Worm (Caenorhabditis elegans) whole organism, mixed stage, embryonic: ENCODE measurements around the gene acdh-12.

Source experiments
- M03D4.4 ChIP-seq: sonication (generic microtip); optimal IDR thresholded peaks from 2 replicates; lab custom pipeline; 2017; ENCODE audit warnings: mild to moderate bottlenecking, missing genetic modification characterization, missing compliant biosample characterization
- bed-3 ChIP-seq: fragments of 200-800 bp; sonication (Bioruptor generic); optimal IDR thresholded peaks from 3 replicates; lab custom pipeline; 2018; ENCODE audit warnings: mild to moderate bottlenecking, missing genetic modification characterization, moderate library complexity, missing compliant biosample characterization
- blmp-1 ChIP-seq: fragments of 150-350 bp; optimal IDR thresholded peaks from 2 replicates; lab custom pipeline; 2014; ENCODE audit warnings: missing biosample characterization, missing genetic modification characterization
- ceh-39 ChIP-seq: fragments of 150-350 bp; optimal IDR thresholded peaks from 2 replicates; lab custom pipeline; 2014; ENCODE audit warnings: missing biosample characterization, missing genetic modification characterization
- ceh-43 ChIP-seq: fragments of 200-800 bp; sonication (Bioruptor generic); optimal IDR thresholded peaks from 2 replicates; lab custom pipeline; 2018; ENCODE audit warnings: mild to moderate bottlenecking, missing genetic modification characterization, moderate library complexity, missing compliant biosample characterization
- ceh-83 ChIP-seq: fragments of 200-800 bp; sonication (Bioruptor generic); optimal IDR thresholded peaks from 2 replicates; lab custom pipeline; 2018; ENCODE audit warnings: mild to moderate bottlenecking, missing genetic modification characterization, missing compliant biosample characterization
- ces-1 ChIP-seq: fragments of 150-350 bp; optimal IDR thresholded peaks from 2 replicates; lab custom pipeline; 2014; ENCODE audit warnings: missing biosample characterization, missing genetic modification reagents, missing genetic modification characterization
- drap-1 ChIP-seq: fragments of 200-800 bp; sonication (Bioruptor generic); optimal IDR thresholded peaks from 3 replicates; lab custom pipeline; 2018; ENCODE audit warnings: mild to moderate bottlenecking, missing genetic modification characterization, missing compliant biosample characterization
- elt-1 ChIP-seq: sonication (generic microtip); optimal IDR thresholded peaks from 2 replicates; lab custom pipeline; 2017; ENCODE audit warnings: missing genetic modification characterization, mild to moderate bottlenecking, missing compliant biosample characterization, antibody characterized with exemption, moderate library complexity, borderline replicate concordance; ENCODE audit not compliant: insufficient read depth
- elt-3 ChIP-seq: fragments of 150-350 bp; optimal IDR thresholded peaks from 2 replicates; lab custom pipeline; 2014; ENCODE audit warnings: missing biosample characterization, missing genetic modification characterization
- flh-1 ChIP-seq: fragments of 200-800 bp; sonication (Bioruptor generic); optimal IDR thresholded peaks from 2 replicates; lab custom pipeline; 2018; ENCODE audit warnings: mild to moderate bottlenecking, missing genetic modification characterization, moderate library complexity, missing compliant biosample characterization
- ham-2 ChIP-seq: fragments of 200-800 bp; sonication (Bioruptor generic); optimal IDR thresholded peaks from 2 replicates; lab custom pipeline; 2018; ENCODE audit warnings: mild to moderate bottlenecking, missing genetic modification characterization, missing compliant biosample characterization
- hlh-1 ChIP-seq: fragments of 150-350 bp; optimal IDR thresholded peaks from 2 replicates; lab custom pipeline; 2014; ENCODE audit warnings: missing biosample characterization, missing genetic modification reagents, missing genetic modification characterization
- lin-13 ChIP-seq: fragments of 150-350 bp; optimal IDR thresholded peaks from 2 replicates; lab custom pipeline; 2014; ENCODE audit warnings: missing biosample characterization, missing genetic modification characterization
- lin-32 ChIP-seq: fragments of 200-800 bp; sonication (Bioruptor generic); optimal IDR thresholded peaks from 2 replicates; lab custom pipeline; 2018; ENCODE audit warnings: mild to moderate bottlenecking, missing genetic modification characterization, missing compliant biosample characterization
- lsy-2 ChIP-seq: fragments of 150-350 bp; optimal IDR thresholded peaks from 2 replicates; lab custom pipeline; 2014; ENCODE audit warnings: missing biosample characterization, missing genetic modification characterization
- mep-1 ChIP-seq: fragments of 150-350 bp; optimal IDR thresholded peaks from 2 replicates; lab custom pipeline; 2017; ENCODE audit warnings: missing biosample characterization, missing genetic modification reagents, missing genetic modification characterization, inconsistent platforms
- mls-2 ChIP-seq: sonication (generic microtip); optimal IDR thresholded peaks from 2 replicates; lab custom pipeline; 2016; ENCODE audit warnings: mild to moderate bottlenecking, missing genetic modification characterization, moderate library complexity, missing compliant biosample characterization
- nhr-12 ChIP-seq: fragments of 150-350 bp; optimal IDR thresholded peaks from 2 replicates; lab custom pipeline; 2014; ENCODE audit warnings: missing biosample characterization, missing genetic modification characterization
- nhr-2 ChIP-seq: fragments of 150-350 bp; optimal IDR thresholded peaks from 2 replicates; lab custom pipeline; 2014; ENCODE audit warnings: missing biosample characterization, missing genetic modification characterization
- nhr-237 ChIP-seq: fragments of 150-350 bp; optimal IDR thresholded peaks from 2 replicates; lab custom pipeline; 2014; ENCODE audit warnings: missing biosample characterization, missing genetic modification characterization
- nhr-28 ChIP-seq: fragments of 150-350 bp; optimal IDR thresholded peaks from 2 replicates; lab custom pipeline; 2014; ENCODE audit warnings: missing biosample characterization, missing genetic modification characterization
- nhr-76 ChIP-seq: sonication (generic microtip); optimal IDR thresholded peaks from 2 replicates; lab custom pipeline; 2017; ENCODE audit warnings: missing biosample characterization, missing genetic modification characterization
- snpc-4 ChIP-seq: fragments of 150-350 bp; optimal IDR thresholded peaks from 2 replicates; lab custom pipeline; 2014; ENCODE audit warnings: missing biosample characterization, missing genetic modification characterization
- sptf-1 ChIP-seq: sonication (generic microtip); optimal IDR thresholded peaks from 2 replicates; lab custom pipeline; 2017; ENCODE audit warnings: mild to moderate bottlenecking, missing genetic modification characterization, moderate library complexity, missing compliant biosample characterization
- tbx-8 ChIP-seq: fragments of 200-800 bp; sonication (Bioruptor generic); optimal IDR thresholded peaks from 2 replicates; lab custom pipeline; 2018; ENCODE audit warnings: mild to moderate bottlenecking, missing genetic modification characterization, moderate library complexity, missing compliant biosample characterization
- unc-120 ChIP-seq: sonication (generic microtip); optimal IDR thresholded peaks from 2 replicates; lab custom pipeline; 2017; ENCODE audit warnings: missing genetic modification characterization, missing compliant biosample characterization; ENCODE audit not compliant: poor library complexity, severe bottlenecking
- unc-39 ChIP-seq: fragments of 150-350 bp; optimal IDR thresholded peaks from 2 replicates; lab custom pipeline; 2014; ENCODE audit warnings: missing biosample characterization, missing genetic modification characterization
- unc-62 ChIP-seq: fragments of 150-350 bp; optimal IDR thresholded peaks from 2 replicates; lab custom pipeline; 2014; ENCODE audit warnings: missing biosample characterization, missing genetic modification reagents, missing genetic modification characterization
- zip-8 ChIP-seq: fragments of 150-350 bp; optimal IDR thresholded peaks from 2 replicates; lab custom pipeline; 2014; ENCODE audit warnings: missing biosample characterization, missing genetic modification characterization
- ztf-11 ChIP-seq: fragments of 150-350 bp; optimal IDR thresholded peaks from 2 replicates; lab custom pipeline; 2014; ENCODE audit warnings: missing biosample characterization, missing genetic modification characterization

The acdh-12 gene

DNA sequence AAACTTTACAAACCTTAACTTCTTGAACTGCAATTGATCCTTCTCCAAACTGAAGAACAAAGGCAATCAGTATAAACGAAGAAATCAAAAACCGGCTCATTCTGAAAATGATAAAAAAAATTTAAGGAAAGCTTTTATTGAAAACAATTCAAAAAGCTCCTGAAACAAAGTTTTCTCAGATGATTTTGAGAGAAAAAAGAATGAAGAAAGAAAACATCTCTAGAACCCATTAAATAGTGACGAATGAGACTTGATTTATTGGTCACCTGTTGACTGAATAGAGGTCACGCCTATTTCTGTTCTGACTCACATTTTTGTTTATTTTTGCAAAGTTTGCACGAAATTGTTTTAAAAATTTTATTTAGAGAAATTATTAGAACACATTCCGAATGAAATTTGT, 15.8 kb upstream of the acdh-12 start, which contains the start of gene E04F6.8:
E04F6.8 (minus strand) TSS at position 101 of the 400 bp plus-strand sequence.
- no peak for TF ChIP-seq mls-2 (tag; lab: Kevin White, UChicago)
- no peak for TF ChIP-seq nhr-237
- no peak for TF ChIP-seq nhr-12 (tag; lab: Kevin White, UChicago)
- TF ChIP-seq sptf-1 (tag; lab: Kevin White, UChicago) = no peak
- TF ChIP-seq drap-1 (GFP tag; lab: Kevin White, UChicago) = no peak
- TF ChIP-seq tbx-8 (GFP tag; lab: Kevin White, UChicago) = no peak
- TF ChIP-seq nhr-2 (tag; lab: Kevin White, UChicago) = no peak
- TF ChIP-seq lsy-2 (tag; lab: Kevin White, UChicago) = no peak
- TF ChIP-seq snpc-4 (tag; lab: Kevin White, UChicago) = no peak
- no peak for TF ChIP-seq zip-8 (tag; lab: Kevin White, UChicago)
- TF ChIP-seq unc-39 (tag; lab: Kevin White, UChicago) = no peak
- TF ChIP-seq nhr-28 = no peak
- TF ChIP-seq hlh-1 (tag; lab: Kevin White, UChicago) = no peak
- TF ChIP-seq, all 35 proteins: peak for 0

DNA sequence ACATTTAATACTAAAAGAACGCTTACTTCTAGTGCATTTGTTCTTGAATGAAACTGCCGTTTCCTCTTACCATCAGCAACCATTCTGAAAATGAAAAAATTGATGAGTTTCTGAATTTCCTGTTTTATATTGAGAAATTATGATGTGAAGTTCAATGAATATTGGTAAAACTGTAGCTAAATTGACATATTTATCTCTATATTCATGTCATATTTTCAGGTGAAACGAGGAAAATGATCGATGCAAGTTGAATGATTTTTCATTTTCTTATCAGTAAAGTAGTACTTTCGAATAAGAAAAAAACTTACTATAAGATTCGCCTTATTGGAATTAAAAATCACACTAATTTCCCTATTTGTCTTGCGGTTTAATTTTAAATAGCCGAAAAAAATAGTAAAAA, 14.7 kb upstream of the acdh-12 start, which contains the start of gene E04F6.15:
E04F6.15 (minus strand) TSS at position 101 of the 400 bp plus-strand sequence.
- TF ChIP-seq nhr-28 = no peak
- TF ChIP-seq ztf-11 (tag; lab: Kevin White, UChicago) = no peak

ce11 chrII:7208184-7208583, 12.7 kb upstream of the acdh-12 start, which contains the start of gene dhs-7:
Gene dhs-7, minus strand, starts transcription at chrII:7208460.
- TF ChIP-seq elt-1 (no peak), ces-1 (no peak), ham-2 (GFP tag; lab: Kevin White, UChicago) (no peak), ztf-11 (tag; lab: Kevin White, UChicago) (no peak), unc-120 (tag; lab: Kevin White, UChicago) (no peak), bed-3 (GFP tag; lab: Kevin White, UChicago) (no peak), flh-1 (no peak), ceh-83 (GFP tag; lab: Kevin White, UChicago) (no peak), mep-1 (tag; lab: Kevin White, UChicago) (no peak), lin-13 (no peak), unc-39 (tag; lab: Kevin White, UChicago) (no peak), nhr-28 (no peak), M03D4.4 (tag; lab: Kevin White, UChicago) (no peak), blmp-1 (tag; lab: Kevin White, UChicago) (no peak), nhr-12 (tag; lab: Kevin White, UChicago) (no peak), ceh-43 (no peak), unc-62 (GFP tag; lab: Kevin White, UChicago) (no peak)

DNA sequence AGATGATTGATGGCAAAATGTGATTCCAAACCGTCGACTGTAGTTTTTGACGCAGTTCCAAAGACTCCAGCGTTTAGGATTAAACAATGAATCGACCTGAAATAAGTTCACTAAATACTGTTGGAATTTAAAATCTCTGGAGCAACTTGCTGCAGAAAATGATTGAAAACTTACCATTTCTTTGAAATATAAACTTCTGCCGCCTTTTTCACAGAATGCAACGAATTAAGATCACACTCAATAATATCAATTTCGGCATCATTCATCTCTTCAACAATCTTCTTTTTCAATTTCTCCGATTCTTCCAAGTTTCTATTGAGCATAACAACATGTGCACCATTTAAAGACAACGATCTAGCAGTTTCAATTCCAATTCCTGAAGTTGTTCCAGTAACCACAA, 12.2 kb upstream of the acdh-12 start:
- TF ChIP-seq ham-2 (GFP tag; lab: Kevin White, UChicago) (no peak), bed-3 (GFP tag; lab: Kevin White, UChicago) (no peak), M03D4.4 (tag; lab: Kevin White, UChicago) (no peak), flh-1 (no peak), elt-3 (tag; lab: Kevin White, UChicago) (no peak), lin-32 (GFP tag; lab: Kevin White, UChicago) (no peak), mls-2 (tag; lab: Kevin White, UChicago) (no peak), lin-13 (no peak), elt-1 (no peak), unc-62 (GFP tag; lab: Kevin White, UChicago) (no peak), tbx-8 (GFP tag; lab: Kevin White, UChicago) (no peak), drap-1 (GFP tag; lab: Kevin White, UChicago) (no peak), nhr-76 (tag; lab: Kevin White, UChicago) (no peak), ceh-39 (tag; lab: Kevin White, UChicago) (no peak)

- TF ChIP-seq nhr-237 = no peak
Observed at ce11 chrII:7205388-7205787, 9.9 kb upstream of the acdh-12 start, which contains the start of gene srd-59. Gene srd-59, plus strand, starts transcription at chrII:7205688.
